Worm (Caenorhabditis elegans) whole organism, L3 larva: Measurements from ENCODE around the gene mdt-19.
"Not testable (repeated sequence)": the region's sequence is repeated elsewhere in the genome, so short reads cannot be mapped to it uniquely, and the experiment has no call there.

Source experiments
- R02D3.7 ChIP-seq: fragments of 150-350 bp; optimal IDR thresholded peaks from 2 replicates; lab custom pipeline; 2014; ENCODE audit warnings: missing biosample characterization, missing genetic modification characterization
- ZK546.5 ChIP-seq: sonication (generic microtip); optimal IDR thresholded peaks from 2 replicates; lab custom pipeline; 2017; ENCODE audit warnings: missing biosample characterization, missing genetic modification characterization
- ceh-16 ChIP-seq: sonication (generic microtip); optimal IDR thresholded peaks from 2 replicates; lab custom pipeline; 2017; ENCODE audit warnings: missing biosample characterization, missing genetic modification characterization
- ceh-28 ChIP-seq: fragments of 150-350 bp; optimal IDR thresholded peaks from 2 replicates; lab custom pipeline; 2014; ENCODE audit warnings: missing biosample characterization, missing genetic modification reagents, missing genetic modification characterization
- ceh-82 ChIP-seq: fragments of 150-350 bp; optimal IDR thresholded peaks from 2 replicates; lab custom pipeline; 2014; ENCODE audit warnings: missing biosample characterization, missing genetic modification characterization
- egl-27 ChIP-seq: sonication (generic microtip); optimal IDR thresholded peaks from 4 replicates; lab custom pipeline; 2017; ENCODE audit warnings: missing biosample characterization, missing genetic modification reagents, missing genetic modification characterization
- elt-1 ChIP-seq: fragments of 150-350 bp; optimal IDR thresholded peaks from 2 replicates; lab custom pipeline; 2014; ENCODE audit warnings: missing biosample characterization, missing genetic modification characterization
- eor-1 ChIP-seq, 2 experiments: fragments of 150-350 bp; optimal IDR thresholded peaks; 2 replicates each; lab custom pipeline; 2014 to 2018; ENCODE audit warnings: missing biosample characterization in 2 of 2, missing genetic modification characterization in 2 of 2
- fkh-2 ChIP-seq: fragments of 150-350 bp; optimal IDR thresholded peaks from 2 replicates; lab custom pipeline; 2014; ENCODE audit warnings: missing biosample characterization, missing genetic modification reagents, missing genetic modification characterization
- fos-1 ChIP-seq: fragments of 150-350 bp; optimal IDR thresholded peaks from 2 replicates; lab custom pipeline; 2014; ENCODE audit warnings: missing biosample characterization, missing genetic modification characterization
- hmg-11 ChIP-seq: sonication (generic microtip); optimal IDR thresholded peaks from 2 replicates; lab custom pipeline; 2016; ENCODE audit warnings: missing genetic modification characterization, missing compliant biosample characterization
- jun-1 ChIP-seq: fragments of 150-350 bp; optimal IDR thresholded peaks from 2 replicates; lab custom pipeline; 2014; ENCODE audit warnings: missing biosample characterization, missing genetic modification reagents, missing genetic modification characterization
- lin-15B ChIP-seq: fragments of 150-350 bp; optimal IDR thresholded peaks from 2 replicates; lab custom pipeline; 2014; ENCODE audit warnings: missing biosample characterization, missing genetic modification characterization
- lsy-12 ChIP-seq: sonication (generic microtip); optimal IDR thresholded peaks from 2 replicates; lab custom pipeline; 2016; ENCODE audit warnings: mild to moderate bottlenecking, missing genetic modification characterization, missing compliant biosample characterization
- nfya-1 ChIP-seq: sonication (generic microtip); optimal IDR thresholded peaks from 2 replicates; lab custom pipeline; 2017; ENCODE audit warnings: missing genetic modification characterization, mild to moderate bottlenecking, missing compliant biosample characterization, antibody characterized with exemption, moderate library complexity; ENCODE audit not compliant: insufficient read depth
- nhr-11 ChIP-seq: fragments of 150-350 bp; optimal IDR thresholded peaks from 2 replicates; lab custom pipeline; 2014; ENCODE audit warnings: missing biosample characterization, missing genetic modification characterization
- nhr-23 ChIP-seq: fragments of 150-350 bp; optimal IDR thresholded peaks from 2 replicates; lab custom pipeline; 2014; ENCODE audit warnings: missing biosample characterization, missing genetic modification reagents, missing genetic modification characterization
- nhr-25 ChIP-seq: sonication (generic microtip); optimal IDR thresholded peaks from 2 replicates; lab custom pipeline; 2017; ENCODE audit warnings: missing biosample characterization, missing genetic modification characterization
- nhr-43 ChIP-seq: sonication (generic microtip); optimal IDR thresholded peaks from 2 replicates; lab custom pipeline; 2016; ENCODE audit warnings: mild to moderate bottlenecking, missing genetic modification characterization, missing compliant biosample characterization; ENCODE audit not compliant: poor library complexity, severe bottlenecking
- nhr-67 ChIP-seq: fragments of 150-350 bp; optimal IDR thresholded peaks from 2 replicates; lab custom pipeline; 2014; ENCODE audit warnings: missing biosample characterization, missing genetic modification characterization
- nhr-76 ChIP-seq: fragments of 150-350 bp; sonication (generic microtip); optimal IDR thresholded peaks from 5 replicates; lab custom pipeline; 2014; ENCODE audit warnings: missing biosample characterization, missing genetic modification characterization
- pha-4 ChIP-seq: fragments of 150-350 bp; optimal IDR thresholded peaks from 2 replicates; lab custom pipeline; 2014; ENCODE audit warnings: missing biosample characterization, missing genetic modification reagents, missing genetic modification characterization
- pqm-1 ChIP-seq: fragments of 150-350 bp; optimal IDR thresholded peaks from 2 replicates; lab custom pipeline; 2017; ENCODE audit warnings: missing biosample characterization, missing genetic modification characterization, inconsistent platforms
- sea-2 ChIP-seq: fragments of 150-350 bp; sonication (generic microtip); optimal IDR thresholded peaks from 4 replicates; lab custom pipeline; 2014; ENCODE audit warnings: missing biosample characterization, missing genetic modification reagents, missing genetic modification characterization
- skn-1 ChIP-seq: fragments of 150-350 bp; optimal IDR thresholded peaks from 2 replicates; lab custom pipeline; 2014; ENCODE audit warnings: missing biosample characterization, missing genetic modification characterization
- snpc-4 ChIP-seq: fragments of 150-350 bp; optimal IDR thresholded peaks from 2 replicates; lab custom pipeline; 2014; ENCODE audit warnings: missing biosample characterization, missing genetic modification characterization
- tbx-2 ChIP-seq: sonication (generic microtip); optimal IDR thresholded peaks from 2 replicates; lab custom pipeline; 2016; ENCODE audit warnings: mild to moderate bottlenecking, missing genetic modification characterization, missing compliant biosample characterization
- unc-39 ChIP-seq: sonication (generic microtip); optimal IDR thresholded peaks from 4 replicates; lab custom pipeline; 2017; ENCODE audit warnings: missing biosample characterization, missing genetic modification characterization
- ztf-11 ChIP-seq: fragments of 150-350 bp; optimal IDR thresholded peaks from 2 replicates; lab custom pipeline; 2014; ENCODE audit warnings: missing biosample characterization, missing genetic modification characterization
- ztf-4 ChIP-seq: fragments of 150-350 bp; optimal IDR thresholded peaks from 2 replicates; lab custom pipeline; 2014; ENCODE audit warnings: missing biosample characterization, missing genetic modification characterization

mdt-19 gene

ce11 chrIII:2560763-2561162, 37.1 kb upstream of the mdt-19 start:
- no peak for TF ChIP-seq ceh-28 (tag; lab: Kevin White, UChicago)
- TF ChIP-seq sea-2 (GFP tag; lab: Kevin White, UChicago): no peak
- TF ChIP-seq nhr-23 (tag; lab: Kevin White, UChicago): no peak
- no peak for TF ChIP-seq nhr-25 (tag; lab: Kevin White, UChicago)
- no peak for TF ChIP-seq skn-1
- TF ChIP-seq egl-27: no peak
- no peak for TF ChIP-seq nhr-43

- TF ChIP-seq ceh-82 (tag; lab: Kevin White, UChicago) (no peak), nhr-76 (tag; lab: Kevin White, UChicago) (no peak), tbx-2 (tag; lab: Kevin White, UChicago) (no peak), ceh-28 (tag; lab: Kevin White, UChicago) (no peak), ztf-4 (no peak), eor-1 (tag; optimal IDR thresholded peaks at IDR 0.05; lab: Kevin White, UChicago) (no peak), jun-1 (no peak), pha-4 (tag; lab: Kevin White, UChicago) (no peak), snpc-4 (tag; lab: Kevin White, UChicago) (no peak), egl-27 (no peak), R02D3.7 (tag; lab: Kevin White, UChicago) (no peak)
Measured at ce11 chrIII:2561410-2561809, 36.4 kb upstream of the mdt-19 start, which contains the start of gene nhr-239. Gene nhr-239, plus strand, starts transcription at chrIII:2561710.

ce11 chrIII:2563033-2563656, 34.7 kb upstream of the mdt-19 start:
- TF ChIP-seq ceh-82 (tag; lab: Kevin White, UChicago): no peak
- TF ChIP-seq lin-15B: no peak
- TF ChIP-seq snpc-4 (tag; lab: Kevin White, UChicago): no peak
- TF ChIP-seq fos-1 (tag; lab: Kevin White, UChicago): no peak
- TF ChIP-seq nhr-67: no peak
- no peak for TF ChIP-seq unc-39 (tag; lab: Kevin White, UChicago)
- no peak for TF ChIP-seq eor-1 (tag; optimal IDR thresholded peaks at IDR 0.05; lab: Kevin White, UChicago)
- no peak for TF ChIP-seq ztf-11 (tag; lab: Kevin White, UChicago)
- no peak for TF ChIP-seq ZK546.5 (tag; lab: Kevin White, UChicago)

- not testable (repeated sequence) for TF ChIP-seq nhr-11, hmg-11, fos-1 (tag; lab: Kevin White, UChicago)
- TF ChIP-seq, all 47 proteins: peak for 0; not testable (repeated sequence) for 47
Measured at ce11 chrIII:2563883-2564282, 34.0 kb upstream of the mdt-19 start, which contains the start of gene Y54F10AM.11. Gene Y54F10AM.11, minus strand, starts transcription at chrIII:2563983.

ce11 chrIII:2571447-2571846, 26.4 kb upstream of the mdt-19 start, which contains the start of gene Y54F10AR.2:
Gene Y54F10AR.2, minus strand, starts transcription at chrIII:2571547.
- no peak for TF ChIP-seq ceh-16

- no peak for TF ChIP-seq skn-1
- TF ChIP-seq nhr-67: no peak
- no peak for TF ChIP-seq eor-1 (tag; optimal IDR thresholded peaks at IDR 0.05; lab: Kevin White, UChicago)
- peak; percentile 93 for TF ChIP-seq nfya-1 (tag; lab: Kevin White, UChicago)
- TF ChIP-seq unc-39 (tag; lab: Kevin White, UChicago): no peak
- TF ChIP-seq hmg-11 (tag; lab: Kevin White, UChicago): no peak
- no peak for TF ChIP-seq jun-1
- no peak for TF ChIP-seq pqm-1 (tag; lab: Kevin White, UChicago)
- TF ChIP-seq elt-1 (tag; lab: Kevin White, UChicago): no peak
Measured at ce11 chrIII:2572421-2572820, 25.4 kb upstream of the mdt-19 start.

- TF ChIP-seq tbx-2 (tag; lab: Kevin White, UChicago): no peak
- no peak for TF ChIP-seq egl-27
- TF ChIP-seq nhr-43: no peak
- no peak for TF ChIP-seq lsy-12 (tag; lab: Kevin White, UChicago)
- no peak for TF ChIP-seq fkh-2 (tag; lab: Kevin White, UChicago)
- no peak for TF ChIP-seq fos-1 (tag; lab: Kevin White, UChicago)
Measured at ce11 chrIII:2575635-2576164, 22.2 kb upstream of the mdt-19 start, which contains the start of gene Y54F10AR.1. Gene Y54F10AR.1, minus strand, starts transcription at chrIII:2575685.
